Fruit fly (Drosophila melanogaster): ENCODE measurements around the gene CG6321.

The CG6321 gene

DNA sequence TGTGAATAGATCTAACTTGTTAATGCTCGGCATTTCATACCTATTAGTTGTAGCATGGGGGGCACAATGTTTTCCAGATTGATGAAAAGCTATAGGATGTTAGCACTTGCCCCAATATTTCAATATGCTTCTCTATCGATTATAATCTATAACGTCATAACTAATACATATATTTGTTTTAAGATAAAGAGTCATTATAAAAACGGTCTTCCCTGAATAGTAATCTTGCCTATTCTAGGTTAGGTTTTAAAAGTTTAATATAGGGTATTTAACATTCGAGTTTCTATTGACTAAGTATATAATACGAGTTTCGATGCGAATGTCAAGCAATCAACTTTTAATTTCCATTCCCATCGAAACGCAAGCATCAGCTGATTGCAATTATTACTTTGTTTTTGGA is at the start of gene CG6321, which contains the start of gene Blos2 (continued):
- TF ChIP-seq ase (GFP tag; IDR thresholded peaks at IDR 0.05), result peak; percentile 39; the same call in 1 of the 3 replicates
- TF ChIP-seq BtbVII (GFP tag; optimal IDR thresholded peaks at IDR 0.05), result peak; percentile 71
- no peak for TF ChIP-seq CG17912 (GFP tag; optimal IDR thresholded peaks at IDR 0.05)
- TF ChIP-seq sisA (GFP tag; IDR thresholded peaks at IDR 0.05), result peak; percentile 54
- no peak for TF ChIP-seq Hmx (GFP tag; optimal IDR thresholded peaks at IDR 0.05)
- TF ChIP-seq CG2199 (GFP tag; IDR thresholded peaks at IDR 0.05), result no peak
- peak; percentile 68 for TF ChIP-seq CG12659 (GFP tag; optimal IDR thresholded peaks at IDR 0.05)
- peak; percentile 80 for TF ChIP-seq CG6854 (GFP tag; optimal IDR thresholded peaks at IDR 0.05)
- TF ChIP-seq CG6765 (GFP tag; optimal IDR thresholded peaks at IDR 0.05), result peak; percentile 19
- TF ChIP-seq CG12104 (GFP tag; optimal IDR thresholded peaks at IDR 0.05), result peak; percentile 68
- TF ChIP-seq CG8924 (tag; optimal IDR thresholded peaks at IDR 0.05), result peak; percentile 87
- no peak for TF ChIP-seq luna (GFP tag; optimal IDR thresholded peaks at IDR 0.05)
- no peak for TF ChIP-seq gt (GFP tag; IDR thresholded peaks at IDR 0.05)
- no peak for TF ChIP-seq CG10462 (GFP tag; optimal IDR thresholded peaks at IDR 0.05)
- no peak for TF ChIP-seq amos (GFP tag; IDR thresholded peaks at IDR 0.05; ENCODE audit: partially characterized antibody)
- TF ChIP-seq CG4328 (GFP tag; optimal IDR thresholded peaks at IDR 0.05), result peak; percentile 57
- TF ChIP-seq nerfin-2 (GFP tag; IDR thresholded peaks at IDR 0.05; ENCODE audit: partially characterized antibody), result no peak
- TF ChIP-seq Trl (optimal IDR thresholded peaks at IDR 0.05), result no peak
- peak; percentile 45 for TF ChIP-seq Trl (GFP tag; optimal IDR thresholded peaks at IDR 0.05)
- TF ChIP-seq mam (GFP tag; optimal IDR thresholded peaks at IDR 0.05), result peak; percentile 23
- no peak for TF ChIP-seq h (optimal IDR thresholded peaks at IDR 0.05)
- TF ChIP-seq CkIIα-i1 (GFP tag; IDR thresholded peaks at IDR 0.05), result no peak
- no peak for TF ChIP-seq usp (GFP tag; optimal IDR thresholded peaks at IDR 0.05)
- TF ChIP-seq pan (optimal IDR thresholded peaks at IDR 0.05), result peak in 1 of 2 experiments; percentile 32
- TF ChIP-seq pan (GFP tag; optimal IDR thresholded peaks at IDR 0.05 in 1 of 2, IDR thresholded peaks at IDR 0.05 in 1 of 2), result peak in 1 of 2 experiments; percentile 40
- peak; percentile 62 for TF ChIP-seq Hand (GFP tag; optimal IDR thresholded peaks at IDR 0.05)
- peak; percentile 40 for TF ChIP-seq CG5180 (GFP tag; optimal IDR thresholded peaks at IDR 0.05)
- no peak for TF ChIP-seq CG6272 (GFP tag; IDR thresholded peaks at IDR 0.05)
- no peak for TF ChIP-seq wdn (GFP tag; IDR thresholded peaks at IDR 0.05)
- TF ChIP-seq Chrac-16 (GFP tag; optimal IDR thresholded peaks at IDR 0.05), result peak; percentile 55
- TF ChIP-seq CoRest (tag; optimal IDR thresholded peaks at IDR 0.05), result peak; percentile 85
- peak; percentile 76 for TF ChIP-seq CG15696 (tag; optimal IDR thresholded peaks at IDR 0.05)
- no peak for TF ChIP-seq Mad (GFP tag; optimal IDR thresholded peaks at IDR 0.05)
- 0 out of 2 replicates have a peak, but pooled peaks have one; percentile 20 for TF ChIP-seq peb (GFP tag; IDR thresholded peaks at IDR 0.05)
- peak; percentile 61 for TF ChIP-seq tin (GFP tag; optimal IDR thresholded peaks at IDR 0.05)
- no peak for TF ChIP-seq CG17802 (tag; optimal IDR thresholded peaks at IDR 0.05)
- peak; percentile 93 for TF ChIP-seq Med (GFP tag)
- peak; percentile 76 for TF ChIP-seq CG12299 (tag; optimal IDR thresholded peaks at IDR 0.05)
- no peak for TF ChIP-seq hkb (optimal IDR thresholded peaks at IDR 0.05)
- TF ChIP-seq hkb (GFP tag; IDR thresholded peaks at IDR 0.05), result peak; percentile 86
- TF ChIP-seq lov (optimal IDR thresholded peaks at IDR 0.05), result no peak
- TF ChIP-seq lov (GFP tag; IDR thresholded peaks at IDR 0.05), result 0 out of 3 replicates have a peak, but pooled peaks have one; percentile 37
- peak; percentile 18 for TF ChIP-seq CG7271 (tag; optimal IDR thresholded peaks at IDR 0.05)
- peak; percentile 57; the same call in 1 of the 3 replicates for TF ChIP-seq CG11456 (GFP tag; IDR thresholded peaks at IDR 0.05)
- TF ChIP-seq abd-A (tag; optimal IDR thresholded peaks at IDR 0.05), result no peak
- no peak for TF ChIP-seq TFAM (GFP tag; optimal IDR thresholded peaks at IDR 0.05)
- peak; percentile 17 for TF ChIP-seq CG34376 (GFP tag; optimal IDR thresholded peaks at IDR 0.05)
- peak; percentile 57 for TF ChIP-seq CG12071 (GFP tag; optimal IDR thresholded peaks at IDR 0.05)
- TF ChIP-seq rib (GFP tag; IDR thresholded peaks at IDR 0.05), result no peak
- peak; percentile 46 for TF ChIP-seq CG10366 (GFP tag; IDR thresholded peaks at IDR 0.05)
- TF ChIP-seq CG18476 (GFP tag; optimal IDR thresholded peaks at IDR 0.05), result peak; percentile 65
- TF ChIP-seq sima (GFP tag; optimal IDR thresholded peaks at IDR 0.05), result no peak
- no peak for TF ChIP-seq her (GFP tag; optimal IDR thresholded peaks at IDR 0.05)

Measured in whole organism, embryonic.